Worm (Caenorhabditis elegans): ENCODE measurements around the gene sek-5.
A peak's percentile ranks its signal among the peaks of the same experiment; 100 is the strongest.

sek-5 gene

ce11 chrX:5377307-5377706 is at the start of gene sek-5:
TSS of gene sek-5 (plus strand) at chrX:5377607.
- TF ChIP-seq ama-1 (optimal IDR thresholded peaks at IDR 0.05) (no peak), pha-4 (tag; optimal IDR thresholded peaks at IDR 0.05) (peak; percentile 39)

ce11 chrX:5329236-5329635 is 48.2 kb upstream of the sek-5 start, which contains the start of gene C26B9.5:
TSS of gene C26B9.5 (plus strand) at chrX:5329479.
- no peak for TF ChIP-seq nhr-11 (tag; optimal IDR thresholded peaks at IDR 0.05)
- peak; percentile 54 for TF ChIP-seq elt-2 (tag; optimal IDR thresholded peaks at IDR 0.05)
- no peak for TF ChIP-seq nhr-67 (tag; optimal IDR thresholded peaks at IDR 0.05)
- no peak for TF ChIP-seq nhr-43 (tag; optimal IDR thresholded peaks at IDR 0.05; ENCODE audit: poor library complexity, severe bottlenecking)
- TF ChIP-seq pqm-1 (tag; optimal IDR thresholded peaks at IDR 0.05): peak; percentile 68
- TF ChIP-seq skn-1 (tag; optimal IDR thresholded peaks at IDR 0.05): peak; percentile 69
- TF ChIP-seq hmg-11 (tag; optimal IDR thresholded peaks at IDR 0.05): no peak

ce11 chrX:5330765-5331164 is 46.6 kb upstream of the sek-5 start:
- TF ChIP-seq unc-62 (GFP tag; optimal IDR thresholded peaks at IDR 0.05): no peak
- TF ChIP-seq skn-1 (tag; optimal IDR thresholded peaks at IDR 0.05): no peak
- no peak for TF ChIP-seq nhr-67 (tag; optimal IDR thresholded peaks at IDR 0.05)
- TF ChIP-seq nhr-11 (tag; optimal IDR thresholded peaks at IDR 0.05): no peak
- no peak for TF ChIP-seq nhr-76 (tag; optimal IDR thresholded peaks at IDR 0.05)
- TF ChIP-seq elt-2 (tag; optimal IDR thresholded peaks at IDR 0.05): no peak
- no peak for TF ChIP-seq nhr-25 (tag; optimal IDR thresholded peaks at IDR 0.05)
- TF ChIP-seq lin-15B (tag; optimal IDR thresholded peaks at IDR 0.05): no peak
- TF ChIP-seq ceh-9 (tag; optimal IDR thresholded peaks at IDR 0.05): no peak

ce11 chrX:5335368-5335767 is 42.0 kb upstream of the sek-5 start, which contains the start of gene C26B9.6:
TSS of gene C26B9.6 (minus strand) at chrX:5335468.
- TF ChIP-seq unc-62 (GFP tag; optimal IDR thresholded peaks at IDR 0.05) (no peak), elt-3 (tag; optimal IDR thresholded peaks at IDR 0.05) (no peak), aly-2 (tag; optimal IDR thresholded peaks at IDR 0.05) (no peak), nhr-77 (tag; optimal IDR thresholded peaks at IDR 0.05) (no peak), fkh-10 (GFP tag; optimal IDR thresholded peaks at IDR 0.05) (no peak), jun-1 (tag; optimal IDR thresholded peaks at IDR 0.05) (no peak), lsy-12 (tag; optimal IDR thresholded peaks at IDR 0.05) (no peak), pqm-1 (tag; optimal IDR thresholded peaks at IDR 0.05) (no peak), elt-1 (tag; optimal IDR thresholded peaks at IDR 0.05) (no peak), nhr-67 (tag; optimal IDR thresholded peaks at IDR 0.05) (no peak), tbx-2 (tag; optimal IDR thresholded peaks at IDR 0.05) (no peak), zag-1 (tag; optimal IDR thresholded peaks at IDR 0.05) (no peak), nhr-43 (tag; optimal IDR thresholded peaks at IDR 0.05; ENCODE audit: poor library complexity, severe bottlenecking) (no peak), nhr-23 (tag; optimal IDR thresholded peaks at IDR 0.05) (no peak), fos-1 (tag; optimal IDR thresholded peaks at IDR 0.05) (no peak), daf-12 (tag; optimal IDR thresholded peaks at IDR 0.05) (no peak), nhr-237 (tag; optimal IDR thresholded peaks at IDR 0.05) (no peak), ZK546.5 (tag; optimal IDR thresholded peaks at IDR 0.05) (no peak), unc-39 (tag; optimal IDR thresholded peaks at IDR 0.05) (no peak), ztf-11 (tag; optimal IDR thresholded peaks at IDR 0.05) (no peak)

ce11 chrX:5336498-5336897 is 40.9 kb upstream of the sek-5 start:
- TF ChIP-seq elt-2 (tag; optimal IDR thresholded peaks at IDR 0.05) (peak; percentile 59), ZK546.5 (tag; optimal IDR thresholded peaks at IDR 0.05) (no peak), jun-1 (tag; optimal IDR thresholded peaks at IDR 0.05) (peak; percentile 68), egl-27 (tag; optimal IDR thresholded peaks at IDR 0.05) (peak; percentile 41), ceh-28 (tag; optimal IDR thresholded peaks at IDR 0.05) (peak; percentile 33), nhr-25 (tag; optimal IDR thresholded peaks at IDR 0.05) (peak; percentile 80), snpc-4 (tag; optimal IDR thresholded peaks at IDR 0.05) (peak; percentile 59), nfya-1 (tag; optimal IDR thresholded peaks at IDR 0.05; ENCODE audit: insufficient read depth) (peak; percentile 84), nhr-23 (tag; optimal IDR thresholded peaks at IDR 0.05) (peak; percentile 75), mdl-1 (tag; optimal IDR thresholded peaks at IDR 0.05) (peak; percentile 6), ceh-9 (tag; optimal IDR thresholded peaks at IDR 0.05) (no peak), nhr-12 (tag; optimal IDR thresholded peaks at IDR 0.05) (no peak), sea-2 (GFP tag; optimal IDR thresholded peaks at IDR 0.05) (no peak), unc-62 (GFP tag; optimal IDR thresholded peaks at IDR 0.05) (no peak), hmg-11 (tag; optimal IDR thresholded peaks at IDR 0.05) (peak; percentile 56), nhr-76 (tag; optimal IDR thresholded peaks at IDR 0.05) (no peak), lin-39 (tag; optimal IDR thresholded peaks at IDR 0.05) (peak; percentile 71), lin-15B (tag; optimal IDR thresholded peaks at IDR 0.05) (peak; percentile 29), tbx-2 (tag; optimal IDR thresholded peaks at IDR 0.05) (peak; percentile 4), pqm-1 (tag; optimal IDR thresholded peaks at IDR 0.05) (peak; percentile 52), mml-1 (tag; optimal IDR thresholded peaks at IDR 0.05) (no peak), nhr-43 (tag; optimal IDR thresholded peaks at IDR 0.05; ENCODE audit: poor library complexity, severe bottlenecking) (peak; percentile 74), fkh-10 (GFP tag; optimal IDR thresholded peaks at IDR 0.05) (no peak), pha-4 (tag; optimal IDR thresholded peaks at IDR 0.05) (peak; percentile 71), nhr-77 (tag; optimal IDR thresholded peaks at IDR 0.05) (no peak), fkh-2 (tag; optimal IDR thresholded peaks at IDR 0.05) (no peak), lsy-12 (tag; optimal IDR thresholded peaks at IDR 0.05) (peak; percentile 30), ztf-4 (tag; optimal IDR thresholded peaks at IDR 0.05) (no peak), skn-1 (tag; optimal IDR thresholded peaks at IDR 0.05) (no peak), R02D3.7 (tag; optimal IDR thresholded peaks at IDR 0.05) (no peak), nhr-28 (tag; optimal IDR thresholded peaks at IDR 0.05) (no peak)
